Fruit fly (Drosophila melanogaster) whole organism: Measurements from ENCODE around the gene CG45075.

Experiments used
- CG8478 ChIP-seq: fragments of >200 bp; optimal IDR thresholded peaks from 2 replicates; lab custom pipeline; 2018; ENCODE audit warnings: inconsistent platforms
- pan ChIP-seq: fragments of >200 bp; optimal IDR thresholded peaks from 2 replicates; lab custom pipeline; 2017
- psq ChIP-seq: fragments of >200 bp; optimal IDR thresholded peaks from 2 replicates; lab custom pipeline; 2017

dm6 chr2L:6139082-6139481, 47.9 kb downstream of the CG45075 start, which contains the start of gene CG13991:
- TF ChIP-seq CG8478 (lab: Kevin White, UChicago) (no peak), pan (lab: Kevin White, UChicago) (no peak), psq (lab: Kevin White, UChicago) (no peak)
